Fruit fly (Drosophila melanogaster) whole organism, larva: ENCODE data around the gene CG15882.
A peak's percentile ranks its signal among the peaks of the same experiment; 100 is the strongest.

ENCODE experiments used
- noc ChIP-seq: fragments of 200-800 bp; sonication (Bioruptor generic); optimal IDR thresholded peaks from 3 replicates; lab custom pipeline; 2019; ENCODE audit warnings: missing biosample characterization, mild to moderate bottlenecking, missing genetic modification characterization, moderate library complexity

The CG15882 gene

DNA sequence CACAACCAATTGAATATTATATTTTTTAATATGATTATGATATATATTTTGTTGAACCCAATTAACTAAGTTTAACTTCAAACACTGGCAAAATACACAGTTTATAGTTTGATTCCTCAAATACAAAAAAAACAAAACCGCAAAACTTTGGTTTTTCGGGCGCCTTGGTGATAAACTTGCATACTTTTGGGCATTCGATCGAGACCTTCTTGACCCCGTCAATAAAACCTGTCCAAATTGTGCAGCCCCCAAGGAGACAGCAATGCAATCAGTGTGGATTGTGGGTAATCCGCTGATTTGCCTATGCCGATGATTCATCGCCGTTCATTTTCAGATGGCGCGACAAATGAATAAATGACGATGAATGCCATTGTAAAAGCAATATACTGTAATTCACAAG is 33.3 kb upstream of the CG15882 start:
- no peak for TF ChIP-seq noc (tag; lab: Kevin White, UChicago)

DNA sequence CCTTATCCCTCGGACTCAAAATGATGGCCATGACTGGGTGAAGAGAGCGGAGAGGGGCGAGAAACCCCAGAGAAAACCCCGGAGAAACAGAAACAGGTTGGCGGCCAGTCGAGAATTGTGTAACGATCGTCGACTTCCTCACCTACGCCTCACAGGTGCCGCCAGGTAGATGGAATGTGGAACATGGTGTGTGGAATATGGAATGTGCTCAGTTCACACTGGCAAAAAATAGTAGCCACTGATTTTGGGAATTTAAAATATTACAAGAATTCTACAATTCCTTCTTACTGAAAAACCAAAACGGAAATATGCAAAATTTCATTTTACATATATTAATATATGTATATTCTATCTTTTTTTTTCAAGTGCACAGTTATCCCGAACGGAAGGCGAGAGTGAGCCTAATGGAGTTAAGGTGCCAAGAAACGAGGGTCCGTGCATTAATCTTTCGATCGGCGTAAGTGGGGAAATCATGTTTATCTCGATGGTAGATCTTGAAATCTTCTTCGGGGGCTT is 31.8 kb upstream of the CG15882 start:
- peak; percentile 54 for TF ChIP-seq noc (tag; lab: Kevin White, UChicago)

DNA sequence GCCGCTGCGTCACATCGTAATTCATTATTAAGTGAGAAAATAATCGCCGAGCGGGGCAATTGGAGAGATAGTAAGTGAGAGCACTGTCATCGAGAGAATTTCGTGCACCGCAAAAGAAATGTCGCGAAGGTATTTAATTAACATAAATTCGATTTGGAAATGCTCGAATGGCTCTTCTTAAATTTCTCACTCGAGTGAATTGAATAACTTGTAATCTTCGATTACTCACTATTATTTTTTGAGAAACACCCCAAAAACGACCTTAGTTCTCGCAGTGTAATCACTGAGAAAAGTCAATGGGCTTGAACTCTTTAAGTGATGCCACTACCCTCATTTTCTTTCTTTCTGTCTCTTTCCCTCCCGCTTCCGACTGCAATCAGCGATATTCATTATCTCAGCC is 30.8 kb upstream of the CG15882 start:
- TF ChIP-seq noc (tag; lab: Kevin White, UChicago), result peak; percentile 41

DNA sequence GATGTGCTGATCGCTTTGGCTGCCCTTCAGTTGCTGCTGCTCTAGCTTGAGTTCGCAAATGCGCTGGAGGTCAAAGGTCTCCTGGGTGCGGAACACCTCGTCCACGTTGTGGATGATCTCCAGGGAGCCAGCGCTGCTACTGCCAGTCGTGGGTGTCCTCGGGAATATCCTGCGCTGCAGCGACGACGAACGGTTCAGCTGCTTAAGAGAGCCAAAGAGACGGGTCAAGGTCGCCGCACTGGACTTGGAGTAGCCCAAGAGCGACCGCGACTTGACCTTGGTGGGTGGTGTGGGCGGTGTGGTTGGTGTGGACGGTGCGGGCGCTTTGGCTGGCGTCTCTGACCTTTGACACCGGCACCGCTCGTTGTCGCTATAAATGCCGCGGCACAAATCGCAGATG is 30.1 kb upstream of the CG15882 start:
- TF ChIP-seq noc (tag; lab: Kevin White, UChicago), result no peak

DNA sequence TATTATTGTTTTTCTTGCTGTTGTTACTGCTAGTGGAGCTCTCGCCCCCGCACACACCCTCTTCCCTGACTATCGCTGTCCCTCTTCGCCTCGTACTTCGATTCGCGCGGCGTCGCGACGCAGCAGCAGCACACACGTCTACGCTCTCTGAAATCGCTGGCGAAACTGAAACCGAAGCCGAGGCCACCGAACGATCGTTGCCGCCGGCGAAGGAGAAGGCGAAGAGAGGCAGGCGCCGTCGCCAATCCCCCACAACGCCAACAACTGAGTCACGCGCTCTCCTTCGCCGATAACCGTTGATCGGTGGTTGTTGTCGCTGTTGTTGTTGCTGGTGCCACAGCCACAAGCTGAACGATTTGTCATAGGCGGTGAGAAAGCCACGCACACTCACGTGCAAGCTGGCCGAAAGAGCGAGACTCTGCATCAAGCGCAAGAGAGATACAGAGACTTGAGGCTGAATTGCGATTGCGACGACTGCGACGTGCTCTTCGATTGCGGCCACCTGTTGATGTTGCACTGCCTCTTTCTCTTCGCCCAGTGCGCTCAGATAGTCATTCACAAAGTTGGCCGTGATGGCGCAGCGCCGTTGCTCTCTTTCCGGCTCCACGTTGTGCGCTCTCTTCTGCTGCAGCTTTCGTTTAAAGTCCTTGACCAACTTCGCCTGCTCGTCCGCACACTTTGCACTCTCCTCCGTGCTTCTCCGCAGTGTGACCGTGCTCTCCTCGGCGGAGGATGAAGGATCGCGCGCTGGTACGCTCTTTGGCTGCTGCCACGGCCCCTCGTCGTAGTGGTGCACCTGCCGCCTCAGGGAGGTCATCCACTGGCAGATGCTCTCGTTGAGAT is 29.3 kb upstream of the CG15882 start:
- TF ChIP-seq noc (tag; lab: Kevin White, UChicago), result peak; percentile 65

DNA sequence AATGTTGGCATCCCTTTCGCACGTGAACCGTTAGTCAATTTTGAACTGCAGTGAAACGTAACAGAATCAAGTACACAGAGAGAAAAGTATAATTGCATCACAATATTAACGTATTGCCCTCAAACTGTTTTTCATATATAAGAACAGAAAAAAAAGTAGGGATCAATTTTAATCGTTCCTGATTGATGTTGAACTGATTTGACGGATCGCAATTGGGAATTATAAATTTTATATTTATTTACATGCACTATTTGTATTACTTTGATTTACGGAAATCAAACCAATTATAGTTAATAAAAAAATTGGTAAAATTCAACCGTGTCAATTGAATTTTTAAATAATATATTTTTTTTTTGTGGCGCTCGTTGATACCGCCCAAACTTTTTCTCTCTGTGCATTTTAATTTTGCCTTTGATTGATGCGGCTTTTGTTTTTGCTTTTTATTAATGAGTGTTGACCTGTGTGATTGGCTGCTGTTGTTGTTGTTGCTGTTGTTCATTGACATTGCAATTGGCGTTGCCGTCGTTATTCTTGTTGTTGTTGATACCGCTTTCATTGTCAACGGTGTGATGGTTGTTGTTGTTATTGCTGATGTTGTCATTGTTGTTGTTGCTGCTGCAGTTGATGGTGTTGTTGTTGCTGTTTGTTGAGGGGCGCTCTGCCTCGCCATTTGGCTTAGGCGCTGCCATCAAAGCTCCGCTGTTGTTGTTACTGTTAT is 28.5 kb upstream of the CG15882 start:
- TF ChIP-seq noc (tag; lab: Kevin White, UChicago), result peak; percentile 23

DNA sequence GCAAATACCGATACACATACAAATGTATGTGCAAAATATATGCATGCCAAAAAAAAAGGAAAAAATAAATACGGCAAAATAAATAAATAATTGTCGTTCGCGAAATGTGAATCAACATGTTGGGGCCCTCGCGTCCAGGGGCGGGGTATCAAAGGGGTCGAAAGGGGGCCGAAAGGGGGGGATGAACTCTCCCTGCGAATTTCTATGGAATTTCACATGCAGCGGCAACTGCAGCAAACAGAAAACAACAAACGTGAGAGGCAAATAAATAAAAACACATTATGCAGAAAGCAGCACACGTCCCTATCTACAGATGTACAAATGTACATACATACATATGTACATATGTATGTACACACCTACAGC is 25.3 kb upstream of the CG15882 start:
- TF ChIP-seq noc (tag; lab: Kevin White, UChicago), result no peak

DNA sequence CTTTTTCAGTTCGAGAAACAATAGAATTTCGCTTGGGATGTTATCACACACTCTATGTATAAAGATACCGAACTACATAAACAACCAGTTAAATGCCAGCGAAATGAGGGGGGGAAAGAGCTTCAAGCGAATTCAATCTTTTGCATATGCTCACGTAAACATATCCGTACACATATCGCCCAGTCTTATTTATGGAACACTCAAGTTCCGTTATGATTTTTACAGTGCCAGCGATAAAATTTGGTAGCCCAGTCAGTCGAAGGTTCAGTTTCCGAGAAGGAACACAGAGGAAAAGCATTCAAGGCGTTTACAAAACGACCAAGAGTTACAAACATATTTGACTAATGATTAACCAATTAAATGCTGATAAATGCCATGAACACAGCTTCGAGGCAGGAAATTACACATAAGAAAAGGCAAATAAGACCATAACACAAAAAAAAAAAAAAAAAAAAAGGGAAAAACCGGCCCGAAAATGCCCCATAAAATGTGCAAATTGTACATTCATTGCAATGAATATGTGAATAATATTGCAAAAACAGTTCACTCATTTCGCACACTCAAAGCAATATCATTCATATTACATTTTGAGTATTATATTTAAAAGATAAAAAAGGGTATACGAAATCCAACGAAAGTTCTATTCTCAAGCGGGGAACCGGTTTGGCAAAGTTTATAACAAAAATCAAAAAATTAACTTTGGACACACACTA is 24.8 kb upstream of the CG15882 start:
- no peak for TF ChIP-seq noc (tag; lab: Kevin White, UChicago)

DNA sequence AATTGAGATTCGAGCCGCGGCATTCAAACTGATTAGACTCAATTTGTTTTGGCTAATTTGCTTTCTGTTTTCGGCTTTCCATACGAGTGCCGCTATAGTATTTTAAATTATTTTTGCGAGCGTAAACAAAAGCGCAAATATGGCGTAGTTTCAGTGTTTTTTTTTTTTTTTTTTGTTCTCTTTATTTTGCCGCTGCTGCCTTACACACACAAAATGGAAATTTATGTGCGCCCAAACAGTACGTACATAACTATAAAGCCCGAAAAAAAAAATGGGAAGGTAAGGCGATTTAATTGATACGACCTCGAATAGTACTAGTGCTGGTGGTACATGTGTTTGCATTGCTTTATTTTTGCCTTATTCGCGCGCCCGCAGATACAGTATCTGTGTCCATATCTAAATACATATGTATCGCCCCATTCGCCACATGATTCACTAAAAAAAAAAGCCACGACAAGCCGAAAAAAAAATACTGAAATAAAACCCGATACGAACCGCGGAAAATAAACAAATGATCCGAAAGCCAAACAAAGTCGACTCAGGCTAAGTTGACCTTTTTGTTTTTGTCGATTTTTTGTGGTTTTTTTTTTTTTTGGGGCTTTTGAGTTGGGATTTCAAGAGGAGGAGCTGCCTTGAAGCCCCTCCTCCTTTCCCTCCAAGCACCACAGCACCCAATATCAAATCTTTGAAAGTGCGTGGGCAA is 23.9 kb upstream of the CG15882 start:
- TF ChIP-seq noc (tag; lab: Kevin White, UChicago), result no peak

DNA sequence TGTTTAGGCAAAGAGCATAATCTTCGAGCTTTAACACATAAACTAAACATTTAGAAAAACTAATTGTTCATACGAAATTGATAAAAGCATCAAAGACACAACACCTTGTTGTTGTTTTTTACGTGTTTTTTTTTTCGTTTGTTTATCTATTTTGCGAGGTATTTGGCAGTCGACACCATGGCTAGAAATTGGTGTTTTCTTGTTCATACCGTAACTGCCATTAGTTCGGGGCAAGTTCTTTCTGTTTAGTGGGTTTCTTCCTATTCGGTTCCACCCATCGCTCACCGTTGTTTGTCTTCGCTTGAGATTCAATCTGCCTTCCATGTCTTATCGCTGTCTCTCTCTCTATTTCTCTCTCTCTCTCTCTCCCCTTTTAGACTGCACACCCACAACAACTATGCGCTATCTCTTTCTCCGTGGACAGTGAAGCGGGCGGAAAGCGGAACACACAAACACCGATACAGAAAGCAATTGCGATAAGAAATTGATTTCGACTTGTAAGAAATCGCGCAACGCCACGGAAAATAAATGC is 22.3 kb upstream of the CG15882 start:
- TF ChIP-seq noc (tag; lab: Kevin White, UChicago), result peak; percentile 46

DNA sequence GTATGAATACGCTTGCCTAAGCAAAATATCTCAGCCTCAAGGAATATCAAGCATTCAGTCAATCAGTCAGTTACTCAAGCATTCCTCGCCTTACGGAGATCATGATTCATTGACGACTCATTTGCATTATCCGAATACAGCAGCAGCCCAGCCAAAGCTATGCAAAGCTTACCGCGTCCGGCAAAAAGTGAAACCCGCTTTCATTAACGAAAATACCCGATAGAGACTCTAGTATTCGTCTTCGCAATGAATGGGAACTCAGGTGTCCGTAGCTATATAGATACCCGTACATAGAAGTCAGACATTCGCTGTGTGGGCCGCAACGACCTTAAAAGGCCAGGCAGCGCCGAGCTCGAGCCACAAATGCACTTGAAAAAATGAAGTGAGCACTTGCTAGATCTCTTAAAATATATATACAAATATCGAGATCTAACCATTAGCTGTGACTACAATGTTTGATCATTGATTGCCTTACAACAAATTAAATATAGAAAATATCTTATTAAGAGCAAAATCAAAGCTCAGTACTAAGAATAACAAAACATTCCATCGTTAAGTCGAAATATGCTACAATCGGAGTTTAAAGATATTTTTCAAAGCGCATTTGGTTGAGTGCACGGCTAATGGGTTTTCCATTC is 20.7 kb upstream of the CG15882 start:
- TF ChIP-seq noc (tag; lab: Kevin White, UChicago), result no peak

DNA sequence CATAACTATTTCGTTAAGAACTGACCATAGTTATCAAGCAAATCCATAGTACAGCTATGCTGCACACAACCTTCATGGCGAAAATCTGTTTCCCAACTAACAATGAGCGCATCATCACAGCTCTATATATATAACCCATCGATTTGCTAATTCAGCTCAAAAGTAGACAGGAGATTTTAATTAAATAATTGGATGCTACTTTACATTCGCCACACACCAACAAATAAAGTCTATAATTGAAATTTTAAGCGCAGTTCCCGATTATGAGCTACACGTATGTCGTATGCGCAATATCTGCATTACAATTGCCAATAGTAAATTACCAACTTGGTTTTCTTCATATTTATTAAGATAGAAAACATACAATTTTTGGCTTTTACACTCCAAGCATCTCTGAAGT is 11.6 kb upstream of the CG15882 start, which contains the start of gene Obp18a:
TSS of gene Obp18a (minus strand) at position 101 of the 400 bp plus-strand sequence.
- TF ChIP-seq noc (tag; lab: Kevin White, UChicago), result no peak

DNA sequence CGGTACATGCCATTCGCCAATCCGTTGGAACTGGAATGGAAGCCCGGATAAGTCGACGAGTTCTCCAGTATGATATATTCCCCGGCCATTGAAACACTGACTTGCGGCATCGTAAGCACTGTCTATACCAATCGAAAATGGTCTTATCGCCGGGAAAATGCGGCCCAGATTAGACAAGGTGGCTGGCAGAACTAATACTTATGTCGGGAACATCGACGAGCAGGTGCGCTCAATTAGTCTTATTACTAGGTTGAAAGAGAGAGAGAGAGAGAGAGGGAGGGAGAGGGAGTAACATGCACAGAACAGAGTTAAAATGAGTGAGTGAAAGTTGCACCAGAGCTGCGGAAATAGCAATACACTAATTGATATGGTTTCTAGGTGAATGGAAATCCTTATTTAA is 3.0 kb upstream of the CG15882 start, which contains the start of gene tgy:
TSS of gene tgy (minus strand) at position 101 of the 400 bp plus-strand sequence.
- TF ChIP-seq noc (tag; lab: Kevin White, UChicago), result no peak

DNA sequence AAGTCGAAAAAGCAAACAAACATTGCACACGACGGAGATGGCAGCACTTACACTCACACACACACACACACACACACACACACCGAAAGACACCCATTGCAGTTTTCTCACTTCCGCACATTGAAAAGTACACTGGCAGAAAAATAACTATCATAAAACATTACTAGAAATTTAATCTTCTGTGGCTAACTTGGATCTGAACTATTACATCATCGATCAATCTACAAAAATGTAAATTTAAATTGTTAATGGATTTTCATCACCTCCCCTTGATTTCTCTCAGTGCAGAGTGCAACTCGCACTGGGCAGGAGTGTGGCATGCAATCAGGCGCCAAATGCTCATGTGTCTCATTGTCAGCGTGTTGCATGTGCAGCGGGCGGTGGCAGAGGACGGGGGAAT is 3.8 kb downstream of the CG15882 start:
- TF ChIP-seq noc (tag; lab: Kevin White, UChicago), result no peak
